Worm (Caenorhabditis elegans) whole organism, late embryonic: ENCODE measurements around the gene F36H1.3.

ENCODE experiments used
- C08G9.2 ChIP-seq: sonication (generic microtip); optimal IDR thresholded peaks from 2 replicates; lab custom pipeline; 2016; ENCODE audit warnings: mild to moderate bottlenecking, missing genetic modification characterization, moderate library complexity, missing compliant biosample characterization
- C38D4.7 ChIP-seq: fragments of 200-800 bp; sonication (Bioruptor generic); optimal IDR thresholded peaks from 2 replicates; lab custom pipeline; 2018; ENCODE audit warnings: mild to moderate bottlenecking, missing genetic modification characterization, moderate library complexity, missing compliant biosample characterization
- F13H6.1 ChIP-seq: sonication (generic microtip); optimal IDR thresholded peaks from 2 replicates; lab custom pipeline; 2016; ENCODE audit warnings: missing genetic modification characterization, missing compliant biosample characterization
- K09A11.1 ChIP-seq: sonication (generic microtip); optimal IDR thresholded peaks from 2 replicates; lab custom pipeline; 2017; ENCODE audit warnings: antibody characterized with exemption, mild to moderate bottlenecking, missing genetic modification characterization, missing compliant biosample characterization; ENCODE audit not compliant: insufficient read depth
- T23F11.4 ChIP-seq: fragments of 200-800 bp; sonication (Bioruptor generic); optimal IDR thresholded peaks from 2 replicates; lab custom pipeline; 2018; ENCODE audit warnings: mild to moderate bottlenecking, missing genetic modification characterization, missing compliant biosample characterization
- Y22D7AL.16 ChIP-seq: sonication (generic microtip); optimal IDR thresholded peaks from 2 replicates; lab custom pipeline; 2016; ENCODE audit warnings: missing genetic modification characterization, missing compliant biosample characterization
- ahr-1 ChIP-seq: sonication (generic microtip); optimal IDR thresholded peaks from 2 replicates; lab custom pipeline; 2016; ENCODE audit warnings: missing genetic modification characterization, missing compliant biosample characterization
- ceh-14 ChIP-seq: sonication (generic microtip); optimal IDR thresholded peaks from 2 replicates; lab custom pipeline; 2016; ENCODE audit warnings: missing genotype, missing genetic modification characterization, missing compliant biosample characterization
- ceh-22 ChIP-seq: sonication (generic microtip); optimal IDR thresholded peaks from 2 replicates; lab custom pipeline; 2017; ENCODE audit warnings: missing biosample characterization, missing genetic modification characterization
- ceh-24 ChIP-seq: sonication (generic microtip); optimal IDR thresholded peaks from 2 replicates; lab custom pipeline; 2016; ENCODE audit warnings: mild to moderate bottlenecking, missing genetic modification characterization, missing compliant biosample characterization
- ceh-45 ChIP-seq: fragments of 200-800 bp; sonication (Bioruptor generic); IDR thresholded peaks from 2 replicates; pipeline ENCODE4 v1.3.6; 2022; ENCODE audit warnings: missing genetic modification reagents, missing genetic modification characterization, missing compliant biosample characterization
- ceh-6 ChIP-seq: fragments of 200-800 bp; sonication (Bioruptor generic); optimal IDR thresholded peaks from 2 replicates; lab custom pipeline; 2018; ENCODE audit warnings: mild to moderate bottlenecking, missing genetic modification characterization, missing compliant biosample characterization
- che-1 ChIP-seq: sonication (generic microtip); optimal IDR thresholded peaks from 2 replicates; lab custom pipeline; 2016; ENCODE audit warnings: mild to moderate bottlenecking, missing genetic modification characterization, missing compliant biosample characterization
- dmd-4 ChIP-seq: sonication (generic microtip); optimal IDR thresholded peaks from 2 replicates; lab custom pipeline; 2016; ENCODE audit warnings: borderline replicate concordance, missing genetic modification characterization, missing compliant biosample characterization
- dve-1 ChIP-seq: sonication (generic microtip); optimal IDR thresholded peaks from 2 replicates; lab custom pipeline; 2017; ENCODE audit warnings: antibody characterized with exemption, mild to moderate bottlenecking, missing genetic modification characterization, missing compliant biosample characterization
- elt-4 ChIP-seq: sonication (generic microtip); optimal IDR thresholded peaks from 2 replicates; lab custom pipeline; 2016; ENCODE audit warnings: missing genetic modification characterization, missing compliant biosample characterization
- ets-4 ChIP-seq: sonication (generic microtip); optimal IDR thresholded peaks from 2 replicates; lab custom pipeline; 2016; ENCODE audit warnings: missing genetic modification characterization, missing compliant biosample characterization
- eyg-1 ChIP-seq: sonication (generic microtip); optimal IDR thresholded peaks from 2 replicates; lab custom pipeline; 2016; ENCODE audit warnings: missing genotype, missing genetic modification characterization, missing compliant biosample characterization
- fax-1 ChIP-seq: sonication (generic microtip); optimal IDR thresholded peaks from 2 replicates; lab custom pipeline; 2016; ENCODE audit warnings: missing genotype, missing genetic modification characterization, missing compliant biosample characterization
- fkh-10 ChIP-seq: fragments of 150-350 bp; optimal IDR thresholded peaks from 2 replicates; lab custom pipeline; 2014; ENCODE audit warnings: missing biosample characterization, missing genetic modification reagents, missing genetic modification characterization
- fkh-6 ChIP-seq: sonication (generic microtip); optimal IDR thresholded peaks from 2 replicates; lab custom pipeline; 2016; ENCODE audit warnings: missing genetic modification characterization, missing compliant biosample characterization
- hlh-8 ChIP-seq: sonication (generic microtip); optimal IDR thresholded peaks from 2 replicates; lab custom pipeline; 2016; ENCODE audit warnings: missing genotype, missing genetic modification characterization, missing compliant biosample characterization
- madf-2 ChIP-seq: sonication (generic microtip); optimal IDR thresholded peaks from 2 replicates; lab custom pipeline; 2017; ENCODE audit warnings: missing genetic modification characterization, missing compliant biosample characterization
- mec-3 ChIP-seq: sonication (generic microtip); optimal IDR thresholded peaks from 2 replicates; lab custom pipeline; 2016; ENCODE audit warnings: borderline replicate concordance, missing genetic modification characterization, missing compliant biosample characterization
- nhr-11 ChIP-seq: fragments of 150-350 bp; optimal IDR thresholded peaks from 2 replicates; lab custom pipeline; 2014; ENCODE audit warnings: missing biosample characterization, missing genetic modification characterization
- nhr-232 ChIP-seq: sonication (generic microtip); optimal IDR thresholded peaks from 2 replicates; lab custom pipeline; 2016; ENCODE audit warnings: missing genetic modification characterization, missing compliant biosample characterization
- npax-4 ChIP-seq: sonication (generic microtip); optimal IDR thresholded peaks from 2 replicates; lab custom pipeline; 2016; ENCODE audit warnings: missing genetic modification characterization, missing compliant biosample characterization
- pag-3 ChIP-seq: sonication (generic microtip); optimal IDR thresholded peaks from 2 replicates; lab custom pipeline; 2016; ENCODE audit warnings: missing compliant biosample characterization, missing genetic modification characterization, borderline replicate concordance
- pat-9 ChIP-seq: fragments of 200-800 bp; sonication (Bioruptor generic); optimal IDR thresholded peaks from 2 replicates; lab custom pipeline; 2018; ENCODE audit warnings: mild to moderate bottlenecking, missing genetic modification characterization, moderate library complexity, missing compliant biosample characterization
- pax-1 ChIP-seq: fragments of 150-350 bp; optimal IDR thresholded peaks from 2 replicates; lab custom pipeline; 2014; ENCODE audit warnings: missing biosample characterization, missing genetic modification characterization
- pha-2 ChIP-seq: sonication (generic microtip); optimal IDR thresholded peaks from 2 replicates; lab custom pipeline; 2017; ENCODE audit warnings: mild to moderate bottlenecking, missing genetic modification characterization, missing compliant biosample characterization
- pha-4 ChIP-seq: fragments of 150-350 bp; optimal IDR thresholded peaks from 2 replicates; lab custom pipeline; 2018; ENCODE audit warnings: missing biosample characterization, missing genetic modification reagents, missing genetic modification characterization
- pqm-1 ChIP-seq: sonication (generic microtip); optimal IDR thresholded peaks from 2 replicates; lab custom pipeline; 2016; ENCODE audit warnings: missing genetic modification characterization, missing compliant biosample characterization
- pros-1 ChIP-seq: fragments of 150-350 bp; optimal IDR thresholded peaks from 2 replicates; lab custom pipeline; 2014; ENCODE audit warnings: missing biosample characterization, missing genetic modification reagents, missing genetic modification characterization
- ref-2 ChIP-seq: sonication (generic microtip); optimal IDR thresholded peaks from 2 replicates; lab custom pipeline; 2016; ENCODE audit warnings: missing genetic modification characterization, missing compliant biosample characterization
- rnt-1 ChIP-seq: sonication (generic microtip); optimal IDR thresholded peaks from 2 replicates; lab custom pipeline; 2016; ENCODE audit warnings: missing genetic modification characterization, missing compliant biosample characterization
- sdc-2 ChIP-seq: sonication (generic microtip); optimal IDR thresholded peaks from 2 replicates; lab custom pipeline; 2016; ENCODE audit warnings: missing genotype, missing genetic modification characterization, missing compliant biosample characterization
- sox-4 ChIP-seq: sonication (generic microtip); optimal IDR thresholded peaks from 2 replicates; lab custom pipeline; 2017; ENCODE audit warnings: mild to moderate bottlenecking, missing genetic modification characterization, inconsistent platforms, missing compliant biosample characterization
- syd-9 ChIP-seq: sonication (generic microtip); optimal IDR thresholded peaks from 2 replicates; lab custom pipeline; 2016; ENCODE audit warnings: mild to moderate bottlenecking, missing genetic modification characterization, moderate library complexity, missing compliant biosample characterization
- tbx-2 ChIP-seq: sonication (generic microtip); optimal IDR thresholded peaks from 2 replicates; lab custom pipeline; 2016; ENCODE audit warnings: missing genetic modification characterization, missing compliant biosample characterization
- ttx-3 ChIP-seq: sonication (generic microtip); optimal IDR thresholded peaks from 2 replicates; lab custom pipeline; 2016; ENCODE audit warnings: missing genetic modification reagents, missing genetic modification characterization, missing compliant biosample characterization
- unc-86 ChIP-seq: sonication (generic microtip); optimal IDR thresholded peaks from 2 replicates; lab custom pipeline; 2016; ENCODE audit warnings: missing genetic modification characterization, missing compliant biosample characterization
- zip-5 ChIP-seq: sonication (generic microtip); optimal IDR thresholded peaks from 2 replicates; lab custom pipeline; 2016; ENCODE audit warnings: missing genetic modification characterization, missing compliant biosample characterization

The F36H1.3 gene

ce11 chrIV:11029412-11029811 lies 20.5 kb upstream of the F36H1.3 start, which contains the start of gene hrg-5:
TSS of gene hrg-5 (minus strand) at chrIV:11029428.
- TF ChIP-seq pat-9 (no peak), madf-2 (no peak), tbx-2 (no peak), ceh-45 (GFP tag; lab: Robert Waterston, UW) (no peak), pha-4 (tag; lab: Kevin White, UChicago) (no peak)

ce11 chrIV:11030117-11030516 lies 19.8 kb upstream of the F36H1.3 start:
- TF ChIP-seq ceh-45 (GFP tag; lab: Robert Waterston, UW) (no peak), C08G9.2 (no peak), pha-4 (tag; lab: Kevin White, UChicago) (no peak), ceh-22 (tag; lab: Kevin White, UChicago) (no peak), nhr-232 (no peak), dmd-4 (tag; lab: Kevin White, UChicago) (no peak), eyg-1 (tag; lab: Kevin White, UChicago) (no peak), ref-2 (tag; lab: Kevin White, UChicago) (no peak), dve-1 (tag; lab: Kevin White, UChicago) (no peak), pros-1 (tag; lab: Kevin White, UChicago) (no peak), ceh-6 (no peak), syd-9 (no peak), hlh-8 (tag; lab: Kevin White, UChicago) (no peak), ets-4 (tag; lab: Kevin White, UChicago) (no peak), pag-3 (tag; lab: Kevin White, UChicago) (no peak), pat-9 (no peak), npax-4 (tag; lab: Kevin White, UChicago) (no peak), pqm-1 (no peak)
- TF ChIP-seq, all 69 proteins: peak for 0

DNA sequence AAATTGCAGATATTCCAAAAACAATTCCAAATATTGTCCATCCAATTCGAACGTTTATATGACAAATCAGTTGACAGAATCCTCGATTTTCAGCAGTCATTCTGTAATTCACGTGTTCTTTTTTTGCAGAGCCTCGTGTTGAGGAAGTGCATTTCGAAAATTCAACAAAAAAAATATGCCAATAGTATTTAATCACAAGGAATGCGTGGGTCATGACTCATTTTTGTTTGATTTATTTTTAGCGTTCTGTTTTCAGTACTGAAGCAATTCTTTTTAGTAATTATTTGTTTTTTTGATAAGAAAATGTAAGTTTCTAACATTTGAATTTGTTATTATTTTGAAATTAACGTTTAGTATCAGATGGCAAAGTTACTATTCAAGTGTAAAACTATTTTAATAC lies 19.0 kb upstream of the F36H1.3 start, which contains the start of gene hrg-4:
TSS of gene hrg-4 (minus strand) at position 101 of the 400 bp plus-strand sequence.
- TF ChIP-seq elt-4 (tag; lab: Kevin White, UChicago), result no peak
- TF ChIP-seq ceh-45 (GFP tag; lab: Robert Waterston, UW), result no peak
- no peak for TF ChIP-seq ceh-24
- no peak for TF ChIP-seq sdc-2
- TF ChIP-seq ceh-22 (tag; lab: Kevin White, UChicago), result no peak
- TF ChIP-seq mec-3 (tag; lab: Kevin White, UChicago), result no peak
- no peak for TF ChIP-seq F13H6.1 (tag; lab: Kevin White, UChicago)
- no peak for TF ChIP-seq eyg-1 (tag; lab: Kevin White, UChicago)
- TF ChIP-seq ref-2 (tag; lab: Kevin White, UChicago), result no peak
- TF ChIP-seq ets-4 (tag; lab: Kevin White, UChicago), result no peak
- no peak for TF ChIP-seq pqm-1
- no peak for TF ChIP-seq fkh-10 (GFP tag; lab: Kevin White, UChicago)
- TF ChIP-seq, all 69 proteins: peak for 0

DNA sequence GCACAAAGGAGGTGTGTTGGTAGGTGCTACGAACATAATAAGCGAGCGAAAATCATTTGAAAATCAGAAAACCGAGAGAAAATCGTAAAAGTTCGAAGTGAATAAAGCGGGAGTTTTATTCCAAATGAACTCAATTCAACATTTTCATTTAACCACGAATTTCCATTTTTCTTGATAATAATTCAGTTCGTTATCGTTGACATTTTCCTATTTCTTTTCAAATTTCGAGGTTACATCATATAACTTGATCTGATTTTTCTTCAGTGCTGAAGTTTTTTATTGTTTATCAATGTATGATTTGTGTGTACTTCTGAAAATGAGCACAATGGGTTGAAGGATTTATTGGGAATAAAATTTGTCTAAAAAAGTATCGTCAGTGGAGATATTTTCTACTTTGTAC lies 18.3 kb upstream of the F36H1.3 start:
- TF ChIP-seq ahr-1 (tag; lab: Kevin White, UChicago) (no peak), eyg-1 (tag; lab: Kevin White, UChicago) (no peak), ceh-14 (no peak), sox-4 (tag; lab: Kevin White, UChicago) (no peak), fax-1 (tag; lab: Kevin White, UChicago) (no peak), ceh-6 (no peak), pha-4 (tag; lab: Kevin White, UChicago) (no peak), C08G9.2 (no peak), ttx-3 (tag; lab: Kevin White, UChicago) (no peak), zip-5 (no peak), rnt-1 (tag; lab: Kevin White, UChicago) (no peak), pax-1 (tag; lab: Kevin White, UChicago) (no peak), pha-2 (no peak)

DNA sequence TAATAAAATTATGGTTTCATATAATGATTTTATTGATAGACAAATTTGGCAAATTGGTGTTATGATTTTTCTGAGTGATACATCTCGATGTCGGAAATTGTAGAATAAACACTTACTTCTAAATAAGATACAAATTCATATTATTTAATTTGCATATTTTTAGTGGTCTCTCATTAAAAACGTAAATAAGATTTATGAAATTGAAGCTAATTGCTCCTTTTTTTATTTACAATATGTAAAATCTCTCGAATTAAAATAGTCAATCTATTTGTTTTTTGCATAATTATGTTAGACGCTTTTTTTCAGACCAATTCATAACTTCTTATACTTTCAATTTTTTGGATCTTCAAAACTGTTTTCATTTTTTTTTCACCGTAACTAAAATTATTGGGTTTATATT lies 17.6 kb upstream of the F36H1.3 start, which contains the start of gene hrg-6:
TSS of gene hrg-6 (plus strand) at position 301 of the 400 bp plus-strand sequence.
- no peak for TF ChIP-seq pha-2
- no peak for TF ChIP-seq che-1 (tag; lab: Kevin White, UChicago)
- TF ChIP-seq pros-1 (tag; lab: Kevin White, UChicago), result no peak
- no peak for TF ChIP-seq pqm-1
- no peak for TF ChIP-seq Y22D7AL.16 (tag; lab: Kevin White, UChicago)
- no peak for TF ChIP-seq K09A11.1 (tag; lab: Kevin White, UChicago)
- TF ChIP-seq ceh-14, result no peak
- TF ChIP-seq dve-1 (tag; lab: Kevin White, UChicago), result no peak
- TF ChIP-seq pax-1 (tag; lab: Kevin White, UChicago), result no peak
- no peak for TF ChIP-seq fkh-6 (tag; lab: Kevin White, UChicago)
- no peak for TF ChIP-seq unc-86 (tag; lab: Kevin White, UChicago)
- no peak for TF ChIP-seq nhr-11
- no peak for TF ChIP-seq C38D4.7 (GFP tag; lab: Kevin White, UChicago)
- no peak for TF ChIP-seq T23F11.4 (GFP tag; lab: Kevin White, UChicago)
